Fruit fly (Drosophila melanogaster): Measurements from ENCODE around the gene CG14518.

CG14518 gene

dm6 chr3R:29038960-29039581, 14.3 kb downstream of the CG14518 start, which contains the start of the genes Slu7 and Pkc98E (continued):
- no peak for TF ChIP-seq Trl (optimal IDR thresholded peaks at IDR 0.05)
- TF ChIP-seq Trl (GFP tag; optimal IDR thresholded peaks at IDR 0.05): peak; percentile 77
- peak; percentile 61 for TF ChIP-seq ind (GFP tag; optimal IDR thresholded peaks at IDR 0.05)
- TF ChIP-seq twi (tag; optimal IDR thresholded peaks at IDR 0.05): peak; percentile 15
- peak; percentile 14 for TF ChIP-seq psq (GFP tag; optimal IDR thresholded peaks at IDR 0.05)
- TF ChIP-seq crc (GFP tag; optimal IDR thresholded peaks at IDR 0.05): no peak
- peak; percentile 53 for TF ChIP-seq tx (GFP tag; optimal IDR thresholded peaks at IDR 0.05)
- no peak for TF ChIP-seq ab (GFP tag; optimal IDR thresholded peaks at IDR 0.05)
- peak; percentile 89 for TF ChIP-seq CG12659 (GFP tag; optimal IDR thresholded peaks at IDR 0.05)
- TF ChIP-seq CG7745 (tag; optimal IDR thresholded peaks at IDR 0.05): peak; percentile 80
- TF ChIP-seq CG2120 (GFP tag; optimal IDR thresholded peaks at IDR 0.05): peak; percentile 86
- TF ChIP-seq CG42726 (GFP tag; IDR thresholded peaks at IDR 0.05; ENCODE audit: partially characterized antibody): peak; percentile 79; the same call in 1 of the 2 replicates
- TF ChIP-seq dmrt11E (tag; optimal IDR thresholded peaks at IDR 0.05): peak; percentile 17
- peak; percentile 52 for TF ChIP-seq H2.0 (GFP tag; IDR thresholded peaks at IDR 0.05)
- TF ChIP-seq lbe (GFP tag; optimal IDR thresholded peaks at IDR 0.05): peak; percentile 80
- TF ChIP-seq MESR4 (GFP tag; optimal IDR thresholded peaks at IDR 0.05): peak; percentile 84
- TF ChIP-seq CG7372 (GFP tag; IDR thresholded peaks at IDR 0.05): peak; percentile 26; the same call in 1 of the 2 replicates
- peak; percentile 63 for TF ChIP-seq Abd-B (GFP tag; optimal IDR thresholded peaks at IDR 0.05)
- peak; percentile 43 for TF ChIP-seq CG4424 (GFP tag; optimal IDR thresholded peaks at IDR 0.05)
- TF ChIP-seq jumu (GFP tag; optimal IDR thresholded peaks at IDR 0.05): peak; percentile 46
- TF ChIP-seq CG30403 (GFP tag; optimal IDR thresholded peaks at IDR 0.05): peak; percentile 66
- 0 out of 3 replicates have a peak, but pooled peaks have one; percentile 55 for TF ChIP-seq Mrtf (GFP tag; IDR thresholded peaks at IDR 0.05)
- no peak for TF ChIP-seq p53 (GFP tag; optimal IDR thresholded peaks at IDR 0.05)
- peak; percentile 74; the same call in 1 of the 2 replicates for TF ChIP-seq rib (GFP tag; IDR thresholded peaks at IDR 0.05)
- TF ChIP-seq CG2889 (GFP tag; IDR thresholded peaks at IDR 0.05): peak; percentile 53; the same call in 1 of the 3 replicates
- no peak for TF ChIP-seq hth (optimal IDR thresholded peaks at IDR 0.05)
- 0 out of 3 replicates have a peak, but pooled peaks have one; percentile 27 for TF ChIP-seq dysf (GFP tag; IDR thresholded peaks at IDR 0.05)
- no peak for TF ChIP-seq CG6654 (GFP tag; optimal IDR thresholded peaks at IDR 0.05)
- TF ChIP-seq ttk (GFP tag; IDR thresholded peaks at IDR 0.05): peak; percentile 43; the same call in 1 of the 2 replicates
- peak; percentile 64 for TF ChIP-seq NfI (GFP tag; optimal IDR thresholded peaks at IDR 0.05)
- TF ChIP-seq nerfin-1 (tag; optimal IDR thresholded peaks at IDR 0.05): peak; percentile 99
- peak; percentile 57 for TF ChIP-seq CG14710 (tag; optimal IDR thresholded peaks at IDR 0.05)
- TF ChIP-seq CG8359 (GFP tag; optimal IDR thresholded peaks at IDR 0.05; ENCODE audit: borderline replicate concordance): no peak
- TF ChIP-seq CG7928 (GFP tag; optimal IDR thresholded peaks at IDR 0.05): no peak
- TF ChIP-seq CG31365 (tag; optimal IDR thresholded peaks at IDR 0.05): no peak
- TF ChIP-seq Antp (GFP tag; optimal IDR thresholded peaks at IDR 0.05): peak; percentile 79
- TF ChIP-seq Atf3 (GFP tag; optimal IDR thresholded peaks at IDR 0.05): no peak
- 0 out of 2 replicates have a peak, but pooled peaks have one; percentile 12 for TF ChIP-seq CG14667 (GFP tag; IDR thresholded peaks at IDR 0.05)
- peak; percentile 62 for TF ChIP-seq CG2129 (GFP tag; IDR thresholded peaks at IDR 0.05; ENCODE audit: partially characterized antibody)
- peak; percentile 95 for TF ChIP-seq CG8478 (optimal IDR thresholded peaks at IDR 0.05)
- peak; percentile 79 for TF ChIP-seq sens (GFP tag)
- no peak for TF ChIP-seq CG13894 (tag; optimal IDR thresholded peaks at IDR 0.05)
- peak; percentile 84 for TF ChIP-seq zfh2 (GFP tag; optimal IDR thresholded peaks at IDR 0.05)
- peak; percentile 31; the same call in 1 of the 3 replicates for TF ChIP-seq tgo (GFP tag; IDR thresholded peaks at IDR 0.05)
- peak; percentile 70 for TF ChIP-seq Xrp1 (GFP tag; IDR thresholded peaks at IDR 0.05)
- peak; percentile 70 to 72 for TF ChIP-seq dpn (GFP tag; optimal IDR thresholded peaks at IDR 0.05)
- peak; percentile 91 for TF ChIP-seq slbo (GFP tag; IDR thresholded peaks at IDR 0.05)
- TF ChIP-seq CG3726 (GFP tag; IDR thresholded peaks at IDR 0.05): no peak
- no peak for TF ChIP-seq seq (GFP tag; IDR thresholded peaks at IDR 0.05)
- peak; percentile 66 for TF ChIP-seq CG12942 (GFP tag; optimal IDR thresholded peaks at IDR 0.05)
- TF ChIP-seq CG4360 (GFP tag; IDR thresholded peaks at IDR 0.05): 0 out of 2 replicates have a peak, but pooled peaks have one; percentile 6

Data from whole organism, embryonic.